Fruit fly (Drosophila melanogaster): Measurements from ENCODE around the gene CG16782.

DNA sequence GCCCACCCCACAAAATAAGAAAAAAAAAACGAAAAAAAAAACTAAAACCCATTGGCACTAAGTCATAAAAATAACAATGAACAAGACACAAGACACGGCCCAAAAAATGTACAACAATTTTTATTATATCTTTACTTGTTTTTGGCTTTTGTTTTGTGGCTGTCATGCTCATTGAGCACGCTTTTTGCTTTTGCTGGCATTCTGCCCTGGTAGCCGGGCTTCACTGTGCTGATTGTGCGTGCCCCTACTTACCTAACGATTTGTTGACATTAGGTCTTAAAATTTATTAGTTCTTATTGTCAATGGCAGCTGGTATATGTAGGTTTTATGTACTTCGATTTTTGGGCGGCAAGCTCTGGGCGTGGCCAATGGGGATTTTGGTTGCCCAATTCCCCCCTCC is 1.5 kb downstream of the CG16782 start:
- TF ChIP-seq CG8478 (optimal IDR thresholded peaks at IDR 0.05) (no peak), CTCF (optimal IDR thresholded peaks at IDR 0.05) (no peak)
